Worm (Caenorhabditis elegans) whole organism, L2 larva: ENCODE measurements around the gene ntl-9.

Experiments used
- C34F6.9 ChIP-seq: fragments of 150-350 bp; optimal IDR thresholded peaks from 2 replicates; lab custom pipeline; 2014; ENCODE audit warnings: missing biosample characterization, missing genetic modification characterization
- R02D3.7 ChIP-seq: fragments of 150-350 bp; optimal IDR thresholded peaks from 2 replicates; lab custom pipeline; 2014; ENCODE audit warnings: missing biosample characterization, missing genetic modification characterization
- ZK546.5 ChIP-seq: sonication (generic microtip); optimal IDR thresholded peaks from 2 replicates; lab custom pipeline; 2017; ENCODE audit warnings: missing biosample characterization, missing genetic modification characterization
- ama-1 ChIP-seq: fragments of 150-350 bp; optimal IDR thresholded peaks from 2 replicates; lab custom pipeline; 2018; ENCODE audit warnings: inconsistent platforms
- ceh-16 ChIP-seq: fragments of 150-350 bp; optimal IDR thresholded peaks from 2 replicates; lab custom pipeline; 2014; ENCODE audit warnings: missing biosample characterization, missing genetic modification characterization
- ceh-82 ChIP-seq: fragments of 150-350 bp; optimal IDR thresholded peaks from 2 replicates; lab custom pipeline; 2014; ENCODE audit warnings: missing biosample characterization, missing genetic modification characterization
- crh-2 ChIP-seq: sonication (generic microtip); optimal IDR thresholded peaks from 2 replicates; lab custom pipeline; 2017; ENCODE audit warnings: missing biosample characterization, missing genetic modification characterization
- dmd-4 ChIP-seq: sonication (generic microtip); optimal IDR thresholded peaks from 2 replicates; lab custom pipeline; 2017; ENCODE audit warnings: missing biosample characterization, missing genetic modification characterization
- egl-27 ChIP-seq: sonication (generic microtip); optimal IDR thresholded peaks from 3 replicates; lab custom pipeline; 2017; ENCODE audit warnings: missing biosample characterization, missing genetic modification reagents, missing genetic modification characterization
- elt-3 ChIP-seq: sonication (generic microtip); optimal IDR thresholded peaks from 2 replicates; lab custom pipeline; 2017; ENCODE audit warnings: missing biosample characterization, missing genetic modification characterization
- fos-1 ChIP-seq: fragments of 150-350 bp; optimal IDR thresholded peaks from 2 replicates; lab custom pipeline; 2014; ENCODE audit warnings: missing biosample characterization, missing genetic modification characterization
- gmeb-1 ChIP-seq: fragments of 150-350 bp; optimal IDR thresholded peaks from 2 replicates; lab custom pipeline; 2014; ENCODE audit warnings: missing biosample characterization, missing genetic modification characterization
- lin-11 ChIP-seq: fragments of 150-350 bp; sonication (generic microtip); optimal IDR thresholded peaks from 2 replicates; lab custom pipeline; 2014; ENCODE audit warnings: missing biosample characterization, missing genetic modification characterization, inconsistent platforms, mixed read lengths
- lin-13 ChIP-seq: fragments of 150-350 bp; optimal IDR thresholded peaks from 2 replicates; lab custom pipeline; 2014; ENCODE audit warnings: missing biosample characterization, missing genetic modification reagents, missing genetic modification characterization
- lin-39 ChIP-seq: fragments of 150-350 bp; optimal IDR thresholded peaks from 2 replicates; lab custom pipeline; 2014; ENCODE audit warnings: missing biosample characterization, missing genetic modification reagents, missing genetic modification characterization
- lsy-2 ChIP-seq, 2 experiments: fragments of 150-350 bp in 1 of 2; sonication (generic microtip) in 1 of 2; optimal IDR thresholded peaks; 2 replicates each; lab custom pipeline; 2014 to 2017; ENCODE audit warnings: missing biosample characterization in 2 of 2, missing genetic modification characterization in 2 of 2
- mab-5 ChIP-seq: fragments of 150-350 bp; optimal IDR thresholded peaks from 2 replicates; lab custom pipeline; 2014; ENCODE audit warnings: missing biosample characterization, missing genetic modification characterization
- mbf-1 ChIP-seq: sonication (generic microtip); optimal IDR thresholded peaks from 2 replicates; lab custom pipeline; 2017; ENCODE audit warnings: missing biosample characterization, missing genetic modification characterization
- mdl-1 ChIP-seq, 2 experiments: fragments of 150-350 bp in 1 of 2; sonication (generic microtip) in 1 of 2; optimal IDR thresholded peaks; 2 replicates each; lab custom pipeline; 2017; ENCODE audit warnings: missing biosample characterization in 2 of 2, missing genetic modification characterization in 2 of 2
- nhr-11 ChIP-seq: fragments of 150-350 bp; optimal IDR thresholded peaks from 2 replicates; lab custom pipeline; 2014; ENCODE audit warnings: missing biosample characterization, missing genetic modification characterization
- nhr-129 ChIP-seq: fragments of 150-350 bp; optimal IDR thresholded peaks from 2 replicates; lab custom pipeline; 2014; ENCODE audit warnings: missing biosample characterization, missing genetic modification characterization
- nhr-21 ChIP-seq: fragments of 150-350 bp; optimal IDR thresholded peaks from 2 replicates; lab custom pipeline; 2014; ENCODE audit warnings: missing biosample characterization, missing genetic modification characterization
- nhr-23 ChIP-seq: fragments of 150-350 bp; optimal IDR thresholded peaks from 2 replicates; lab custom pipeline; 2014; ENCODE audit warnings: missing biosample characterization, missing genetic modification reagents, missing genetic modification characterization
- nhr-237 ChIP-seq: fragments of 150-350 bp; optimal IDR thresholded peaks from 2 replicates; lab custom pipeline; 2014; ENCODE audit warnings: missing biosample characterization, missing genetic modification characterization
- nhr-25 ChIP-seq: fragments of 150-350 bp; sonication (generic microtip); optimal IDR thresholded peaks from 3 replicates; lab custom pipeline; 2014; ENCODE audit warnings: missing biosample characterization, missing genetic modification characterization
- nhr-6 ChIP-seq: fragments of 150-350 bp; optimal IDR thresholded peaks from 2 replicates; lab custom pipeline; 2014; ENCODE audit warnings: missing biosample characterization, missing genetic modification characterization
- sem-4 ChIP-seq: fragments of 150-350 bp; optimal IDR thresholded peaks from 2 replicates; lab custom pipeline; 2014; ENCODE audit warnings: missing biosample characterization, missing genetic modification reagents, missing genetic modification characterization
- sma-3 ChIP-seq: sonication (generic microtip); optimal IDR thresholded peaks from 2 replicates; lab custom pipeline; 2016; ENCODE audit warnings: missing genetic modification reagents, missing genetic modification characterization, missing compliant biosample characterization
- unc-39 ChIP-seq: fragments of 150-350 bp; optimal IDR thresholded peaks from 2 replicates; lab custom pipeline; 2014; ENCODE audit warnings: missing biosample characterization, missing genetic modification characterization
- unc-55 ChIP-seq: fragments of 150-350 bp; sonication (generic microtip); optimal IDR thresholded peaks from 3 replicates; lab custom pipeline; 2014; ENCODE audit warnings: missing biosample characterization, missing genetic modification reagents, missing genetic modification characterization
- unc-62 ChIP-seq: fragments of 150-350 bp; optimal IDR thresholded peaks from 2 replicates; lab custom pipeline; 2014; ENCODE audit warnings: missing biosample characterization, missing genetic modification reagents, missing genetic modification characterization
- zag-1 ChIP-seq: fragments of 150-350 bp; optimal IDR thresholded peaks from 2 replicates; lab custom pipeline; 2014; ENCODE audit warnings: missing biosample characterization, missing genetic modification characterization
- ztf-11 ChIP-seq: sonication (generic microtip); optimal IDR thresholded peaks from 2 replicates; lab custom pipeline; 2017; ENCODE audit warnings: missing biosample characterization, missing genetic modification characterization
- ztf-4 ChIP-seq: fragments of 150-350 bp; optimal IDR thresholded peaks from 2 replicates; lab custom pipeline; 2014; ENCODE audit warnings: missing biosample characterization, missing genetic modification characterization

The ntl-9 gene

ce11 chrIII:4905405-4905804 lies 38.9 kb upstream of the ntl-9 start, which contains the start of gene F26F4.8 (continued):
- TF ChIP-seq elt-3 (no peak), unc-39 (tag; lab: Kevin White, UChicago) (no peak), nhr-129 (tag; lab: Kevin White, UChicago) (peak; percentile 16), gmeb-1 (tag; lab: Kevin White, UChicago) (peak; percentile 17), ztf-4 (no peak), unc-55 (GFP tag; lab: Kevin White, UChicago) (peak; percentile 21)
- TF ChIP-seq, all 48 proteins: peak for 7

ce11 chrIII:4906365-4906764 lies 37.9 kb upstream of the ntl-9 start:
- no peak for TF ChIP-seq sem-4
- no peak for TF ChIP-seq egl-27 (tag; lab: Kevin White, UChicago)
- peak; percentile 20 for TF ChIP-seq gmeb-1 (tag; lab: Kevin White, UChicago)
- peak; percentile 99 for TF ChIP-seq fos-1 (tag; lab: Kevin White, UChicago)
- no peak for TF ChIP-seq dmd-4

- TF ChIP-seq crh-2 (tag; lab: Kevin White, UChicago): no peak
- no peak for TF ChIP-seq lin-11 (tag; lab: Kevin White, UChicago)
- no peak for TF ChIP-seq sma-3
- no peak for TF ChIP-seq lin-39 (tag; lab: Kevin White, UChicago)
- no peak for TF ChIP-seq ztf-4
- TF ChIP-seq ceh-82 (tag; lab: Kevin White, UChicago): no peak
- no peak for TF ChIP-seq mbf-1 (tag; lab: Kevin White, UChicago)
- no peak for TF ChIP-seq nhr-23 (tag; lab: Kevin White, UChicago)
- TF ChIP-seq ztf-11: no peak
- TF ChIP-seq nhr-6 (tag; lab: Kevin White, UChicago): no peak
- no peak for TF ChIP-seq nhr-237 (tag; lab: Kevin White, UChicago)
- no peak for TF ChIP-seq unc-62 (GFP tag; lab: Kevin White, UChicago)
- no peak for TF ChIP-seq nhr-21 (tag; lab: Kevin White, UChicago)
- no peak for TF ChIP-seq nhr-25 (tag; lab: Kevin White, UChicago)
- no peak for TF ChIP-seq mab-5 (tag; lab: Kevin White, UChicago)
- no peak for TF ChIP-seq mdl-1 (tag; optimal IDR thresholded peaks at IDR 0.05; lab: Kevin White, UChicago)
- TF ChIP-seq ceh-16: no peak
- no peak for TF ChIP-seq nhr-11
- TF ChIP-seq, all 48 proteins: peak for 0
Observed at ce11 chrIII:4906896-4907295, 37.4 kb upstream of the ntl-9 start, which contains the start of gene rom-1. rom-1 (plus strand) TSS chrIII:4907196.

ce11 chrIII:4909938-4910337 lies 34.4 kb upstream of the ntl-9 start, which contains the start of gene F26F4.12:
F26F4.12 (minus strand) TSS chrIII:4910038.
- TF ChIP-seq unc-39 (tag; lab: Kevin White, UChicago) (no peak), nhr-11 (no peak), ceh-82 (tag; lab: Kevin White, UChicago) (no peak), nhr-25 (tag; lab: Kevin White, UChicago) (no peak), egl-27 (tag; lab: Kevin White, UChicago) (no peak), R02D3.7 (tag; lab: Kevin White, UChicago) (no peak), ZK546.5 (tag; lab: Kevin White, UChicago) (no peak), sem-4 (no peak), ama-1 (lab: Kevin White, UChicago) (no peak), mab-5 (tag; lab: Kevin White, UChicago) (no peak), ceh-16 (no peak)
- TF ChIP-seq, all 48 proteins: peak for 0

- TF ChIP-seq C34F6.9 (tag; lab: Kevin White, UChicago): no peak
- TF ChIP-seq lin-13 (GFP tag; lab: Kevin White, UChicago): no peak
- TF ChIP-seq lsy-2 (tag; optimal IDR thresholded peaks at IDR 0.05; lab: Kevin White, UChicago): no peak
- TF ChIP-seq ceh-16: no peak
- no peak for TF ChIP-seq zag-1 (tag; lab: Kevin White, UChicago)
- TF ChIP-seq unc-39 (tag; lab: Kevin White, UChicago): no peak
- TF ChIP-seq dmd-4: no peak
- TF ChIP-seq unc-62 (GFP tag; lab: Kevin White, UChicago): no peak
- no peak for TF ChIP-seq ama-1 (lab: Kevin White, UChicago)
- no peak for TF ChIP-seq ztf-11
- no peak for TF ChIP-seq lin-39 (tag; lab: Kevin White, UChicago)
- TF ChIP-seq nhr-23 (tag; lab: Kevin White, UChicago): no peak
- no peak for TF ChIP-seq unc-55 (GFP tag; lab: Kevin White, UChicago)
- TF ChIP-seq R02D3.7 (tag; lab: Kevin White, UChicago): no peak
- TF ChIP-seq ZK546.5 (tag; lab: Kevin White, UChicago): no peak
Observed at ce11 chrIII:4910956-4911355, 33.4 kb upstream of the ntl-9 start, which contains the start of gene F26F4.2. F26F4.2 (plus strand) TSS chrIII:4911256.
